Worm (Caenorhabditis elegans) whole organism, L1 larva: ENCODE data around the gene cutl-19.
"Not testable (repeated sequence)": the region's sequence is repeated elsewhere in the genome, so short reads cannot be mapped to it uniquely, and the experiment has no call there.

Experiments
- fkh-8 ChIP-seq: sonication (generic microtip); optimal IDR thresholded peaks from 2 replicates; lab custom pipeline; 2016; ENCODE audit warnings: mild to moderate bottlenecking, missing genetic modification characterization, missing compliant biosample characterization
- jun-1 ChIP-seq: fragments of 150-350 bp; optimal IDR thresholded peaks from 2 replicates; lab custom pipeline; 2014; ENCODE audit warnings: missing biosample characterization, missing genetic modification reagents, missing genetic modification characterization
- lin-14 ChIP-seq: fragments of 200-800 bp; sonication (Bioruptor generic); optimal IDR thresholded peaks from 2 replicates; lab custom pipeline; 2018; ENCODE audit warnings: mild to moderate bottlenecking, missing genetic modification characterization, moderate library complexity, missing compliant biosample characterization
- nhr-12 ChIP-seq: sonication (generic microtip); optimal IDR thresholded peaks from 2 replicates; lab custom pipeline; 2017; ENCODE audit warnings: missing biosample characterization, missing genetic modification characterization
- nhr-76 ChIP-seq: sonication (generic microtip); optimal IDR thresholded peaks from 2 replicates; lab custom pipeline; 2017; ENCODE audit warnings: missing biosample characterization, missing genetic modification characterization
- skn-1 ChIP-seq: fragments of 150-350 bp; optimal IDR thresholded peaks from 2 replicates; lab custom pipeline; 2014; ENCODE audit warnings: missing biosample characterization, missing genetic modification characterization
- snpc-4 ChIP-seq: fragments of 150-350 bp; optimal IDR thresholded peaks from 2 replicates; lab custom pipeline; 2014; ENCODE audit warnings: missing biosample characterization, missing genetic modification characterization
- sptf-1 ChIP-seq: fragments of 150-350 bp; optimal IDR thresholded peaks from 2 replicates; lab custom pipeline; 2014; ENCODE audit warnings: missing biosample characterization, missing genetic modification characterization

DNA sequence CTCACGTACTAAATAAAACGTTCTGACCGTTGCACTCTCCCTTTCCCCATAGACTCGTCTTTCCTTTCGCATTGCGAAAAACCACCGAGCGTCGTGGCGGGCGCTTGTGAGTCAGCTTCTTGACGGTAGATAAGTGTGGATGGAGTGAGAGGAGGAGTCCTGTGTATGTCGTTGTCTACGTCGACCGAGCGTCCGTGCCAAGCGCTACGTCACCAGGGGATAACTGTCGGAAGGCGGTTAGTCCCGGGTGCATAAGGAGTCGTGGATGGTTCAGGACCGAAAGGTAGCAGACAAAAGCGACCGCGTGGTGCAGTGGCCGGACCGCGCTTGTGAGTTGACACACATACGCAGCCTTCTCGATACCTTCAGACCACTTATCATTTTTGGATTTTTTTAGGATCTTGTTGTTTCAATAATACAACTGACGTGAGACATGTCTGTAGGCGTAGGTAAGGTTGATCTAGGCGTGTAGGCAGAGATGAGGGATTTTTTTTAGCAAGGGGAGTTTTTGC lies 6.2 kb downstream of the cutl-19 start:
- TF ChIP-seq jun-1 (tag; lab: Kevin White, UChicago); nhr-76 (tag; lab: Kevin White, UChicago); fkh-8 (tag; lab: Kevin White, UChicago); nhr-12 (tag; lab: Kevin White, UChicago); snpc-4; skn-1; sptf-1 (tag; lab: Kevin White, UChicago); lin-14 (GFP tag; lab: Kevin White, UChicago): not testable (repeated sequence)
